Worm (Caenorhabditis elegans) whole organism, L3 larva: ENCODE measurements around the gene pafo-1.

Source experiments
- ceh-16 ChIP-seq: sonication (generic microtip); optimal IDR thresholded peaks from 2 replicates; lab custom pipeline; 2017; ENCODE audit warnings: missing biosample characterization, missing genetic modification characterization
- daf-12 ChIP-seq: fragments of 150-350 bp; optimal IDR thresholded peaks from 2 replicates; lab custom pipeline; 2014; ENCODE audit warnings: missing biosample characterization, missing genetic modification reagents, missing genetic modification characterization
- egl-27 ChIP-seq: sonication (generic microtip); optimal IDR thresholded peaks from 4 replicates; lab custom pipeline; 2017; ENCODE audit warnings: missing biosample characterization, missing genetic modification reagents, missing genetic modification characterization
- fkh-10 ChIP-seq: sonication (generic microtip); optimal IDR thresholded peaks from 2 replicates; lab custom pipeline; 2017; ENCODE audit warnings: missing biosample characterization, missing genetic modification reagents, missing genetic modification characterization
- fos-1 ChIP-seq: fragments of 150-350 bp; optimal IDR thresholded peaks from 2 replicates; lab custom pipeline; 2014; ENCODE audit warnings: missing biosample characterization, missing genetic modification characterization
- lin-15B ChIP-seq: fragments of 150-350 bp; optimal IDR thresholded peaks from 2 replicates; lab custom pipeline; 2014; ENCODE audit warnings: missing biosample characterization, missing genetic modification characterization
- lin-39 ChIP-seq: fragments of 150-350 bp; optimal IDR thresholded peaks from 2 replicates; lab custom pipeline; 2018; ENCODE audit warnings: missing biosample characterization, missing genetic modification reagents, missing genetic modification characterization
- nhr-237 ChIP-seq: fragments of 150-350 bp; optimal IDR thresholded peaks from 2 replicates; lab custom pipeline; 2014; ENCODE audit warnings: missing biosample characterization, missing genetic modification characterization
- nhr-25 ChIP-seq: sonication (generic microtip); optimal IDR thresholded peaks from 2 replicates; lab custom pipeline; 2017; ENCODE audit warnings: missing biosample characterization, missing genetic modification characterization
- nhr-43 ChIP-seq: sonication (generic microtip); optimal IDR thresholded peaks from 2 replicates; lab custom pipeline; 2016; ENCODE audit warnings: mild to moderate bottlenecking, missing genetic modification characterization, missing compliant biosample characterization; ENCODE audit not compliant: poor library complexity, severe bottlenecking
- nhr-77 ChIP-seq: fragments of 150-350 bp; optimal IDR thresholded peaks from 2 replicates; lab custom pipeline; 2014; ENCODE audit warnings: missing biosample characterization, missing genetic modification characterization
- pqm-1 ChIP-seq: fragments of 150-350 bp; optimal IDR thresholded peaks from 2 replicates; lab custom pipeline; 2017; ENCODE audit warnings: missing biosample characterization, missing genetic modification characterization, inconsistent platforms
- snpc-4 ChIP-seq: fragments of 150-350 bp; optimal IDR thresholded peaks from 2 replicates; lab custom pipeline; 2014; ENCODE audit warnings: missing biosample characterization, missing genetic modification characterization

DNA sequence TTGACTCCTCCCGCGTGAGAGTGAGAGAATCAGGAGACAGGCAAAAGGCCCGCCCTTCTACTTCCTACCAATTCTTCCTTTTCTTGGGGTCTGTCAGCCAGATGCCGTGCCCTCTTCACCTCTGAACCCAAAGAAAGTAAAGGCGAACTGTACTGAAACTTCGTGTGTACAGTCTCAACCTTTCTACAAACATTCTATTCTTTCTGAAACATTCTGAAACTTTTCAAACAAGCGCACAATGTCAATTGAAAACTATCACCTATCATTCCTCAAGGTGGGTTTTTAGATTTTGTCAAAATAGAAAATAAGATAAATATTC lies 11.0 kb downstream of the pafo-1 start:
- TF ChIP-seq fos-1 (tag; lab: Kevin White, UChicago) = no peak
- no peak for TF ChIP-seq snpc-4 (tag; lab: Kevin White, UChicago)
- no peak for TF ChIP-seq lin-39 (tag; lab: Kevin White, UChicago)
- no peak for TF ChIP-seq ceh-16 (tag; lab: Kevin White, UChicago)
- TF ChIP-seq daf-12 = no peak
- no peak for TF ChIP-seq lin-15B (tag; lab: Kevin White, UChicago)
- no peak for TF ChIP-seq pqm-1 (tag; lab: Kevin White, UChicago)
- TF ChIP-seq nhr-77 = no peak
- TF ChIP-seq nhr-25 (tag; lab: Kevin White, UChicago) = no peak
- TF ChIP-seq fkh-10 (GFP tag; lab: Kevin White, UChicago) = no peak
- no peak for TF ChIP-seq nhr-43 (tag; lab: Kevin White, UChicago)
- TF ChIP-seq egl-27 (tag; lab: Kevin White, UChicago) = no peak
- TF ChIP-seq nhr-237 (tag; lab: Kevin White, UChicago) = no peak
